Worm (Caenorhabditis elegans) whole organism, late embryonic: Measurements from ENCODE around the gene Y50D4C.5.

Experiments used
- C38D4.7 ChIP-seq: fragments of 200-800 bp; sonication (Bioruptor generic); optimal IDR thresholded peaks from 2 replicates; lab custom pipeline; 2018; ENCODE audit warnings: mild to moderate bottlenecking, missing genetic modification characterization, moderate library complexity, missing compliant biosample characterization
- ama-1 ChIP-seq: fragments of 150-350 bp; optimal IDR thresholded peaks from 2 replicates; lab custom pipeline; 2014
- ceh-14 ChIP-seq: sonication (generic microtip); optimal IDR thresholded peaks from 2 replicates; lab custom pipeline; 2016; ENCODE audit warnings: missing genotype, missing genetic modification characterization, missing compliant biosample characterization
- ceh-19 ChIP-seq: fragments of 200-800 bp; sonication (Bioruptor generic); optimal IDR thresholded peaks from 2 replicates; lab custom pipeline; 2018; ENCODE audit warnings: mild to moderate bottlenecking, missing genetic modification characterization, missing compliant biosample characterization
- ceh-2 ChIP-seq: sonication (generic microtip); optimal IDR thresholded peaks from 2 replicates; lab custom pipeline; 2016; ENCODE audit warnings: missing genotype, missing genetic modification characterization, missing compliant biosample characterization
- ceh-30 ChIP-seq: fragments of 150-350 bp; optimal IDR thresholded peaks from 2 replicates; lab custom pipeline; 2014; ENCODE audit warnings: missing biosample characterization, missing genetic modification characterization
- ceh-31 ChIP-seq: sonication (generic microtip); optimal IDR thresholded peaks from 2 replicates; lab custom pipeline; 2016; ENCODE audit warnings: missing genetic modification characterization, missing compliant biosample characterization
- ceh-34 ChIP-seq: sonication (generic microtip); optimal IDR thresholded peaks from 2 replicates; lab custom pipeline; 2016; ENCODE audit warnings: mild to moderate bottlenecking, missing genetic modification characterization, missing compliant biosample characterization
- ceh-45 ChIP-seq: fragments of 200-800 bp; sonication (Bioruptor generic); IDR thresholded peaks from 2 replicates; pipeline ENCODE4 v1.3.6; 2022; ENCODE audit warnings: missing genetic modification reagents, missing genetic modification characterization, missing compliant biosample characterization
- ceh-48 ChIP-seq: sonication (generic microtip); optimal IDR thresholded peaks from 2 replicates; lab custom pipeline; 2016; ENCODE audit warnings: missing genetic modification characterization, inconsistent platforms, missing compliant biosample characterization
- che-1 ChIP-seq: sonication (generic microtip); optimal IDR thresholded peaks from 2 replicates; lab custom pipeline; 2016; ENCODE audit warnings: mild to moderate bottlenecking, missing genetic modification characterization, missing compliant biosample characterization
- dve-1 ChIP-seq: sonication (generic microtip); optimal IDR thresholded peaks from 2 replicates; lab custom pipeline; 2017; ENCODE audit warnings: antibody characterized with exemption, mild to moderate bottlenecking, missing genetic modification characterization, missing compliant biosample characterization
- elt-2 ChIP-seq: sonication (generic microtip); optimal IDR thresholded peaks from 2 replicates; lab custom pipeline; 2016; ENCODE audit warnings: missing genetic modification reagents, missing genetic modification characterization, missing compliant biosample characterization
- fax-1 ChIP-seq: sonication (generic microtip); optimal IDR thresholded peaks from 2 replicates; lab custom pipeline; 2016; ENCODE audit warnings: missing genotype, missing genetic modification characterization, missing compliant biosample characterization
- fkh-6 ChIP-seq: sonication (generic microtip); optimal IDR thresholded peaks from 2 replicates; lab custom pipeline; 2016; ENCODE audit warnings: missing genetic modification characterization, missing compliant biosample characterization
- hlh-15 ChIP-seq: sonication (generic microtip); optimal IDR thresholded peaks from 2 replicates; lab custom pipeline; 2016; ENCODE audit warnings: missing genetic modification characterization, missing compliant biosample characterization
- hlh-30 ChIP-seq: sonication (generic microtip); optimal IDR thresholded peaks from 2 replicates; lab custom pipeline; 2017; ENCODE audit warnings: antibody characterized with exemption, missing genetic modification characterization, missing compliant biosample characterization; ENCODE audit not compliant: insufficient read depth
- lin-11 ChIP-seq: fragments of 200-800 bp; sonication (Bioruptor generic); optimal IDR thresholded peaks from 2 replicates; lab custom pipeline; 2018; ENCODE audit warnings: mild to moderate bottlenecking, missing genetic modification characterization, missing compliant biosample characterization
- madf-2 ChIP-seq: sonication (generic microtip); optimal IDR thresholded peaks from 2 replicates; lab custom pipeline; 2017; ENCODE audit warnings: missing genetic modification characterization, missing compliant biosample characterization
- mec-3 ChIP-seq: sonication (generic microtip); optimal IDR thresholded peaks from 2 replicates; lab custom pipeline; 2016; ENCODE audit warnings: borderline replicate concordance, missing genetic modification characterization, missing compliant biosample characterization
- nfya-1 ChIP-seq: sonication (generic microtip); optimal IDR thresholded peaks from 2 replicates; lab custom pipeline; 2017; ENCODE audit warnings: missing genetic modification characterization, mild to moderate bottlenecking, missing compliant biosample characterization, antibody characterized with exemption, moderate library complexity
- nhr-11 ChIP-seq: fragments of 150-350 bp; optimal IDR thresholded peaks from 2 replicates; lab custom pipeline; 2014; ENCODE audit warnings: missing biosample characterization, missing genetic modification characterization
- nhr-232 ChIP-seq: sonication (generic microtip); optimal IDR thresholded peaks from 2 replicates; lab custom pipeline; 2016; ENCODE audit warnings: missing genetic modification characterization, missing compliant biosample characterization
- odd-2 ChIP-seq: sonication (generic microtip); optimal IDR thresholded peaks from 2 replicates; lab custom pipeline; 2017; ENCODE audit warnings: antibody characterized with exemption, mild to moderate bottlenecking, missing genetic modification characterization, missing compliant biosample characterization
- pat-9 ChIP-seq: fragments of 200-800 bp; sonication (Bioruptor generic); optimal IDR thresholded peaks from 2 replicates; lab custom pipeline; 2018; ENCODE audit warnings: mild to moderate bottlenecking, missing genetic modification characterization, moderate library complexity, missing compliant biosample characterization
- pha-2 ChIP-seq: sonication (generic microtip); optimal IDR thresholded peaks from 2 replicates; lab custom pipeline; 2017; ENCODE audit warnings: mild to moderate bottlenecking, missing genetic modification characterization, missing compliant biosample characterization
- pha-4 ChIP-seq: fragments of 150-350 bp; optimal IDR thresholded peaks from 2 replicates; lab custom pipeline; 2018; ENCODE audit warnings: missing biosample characterization, missing genetic modification reagents, missing genetic modification characterization
- pros-1 ChIP-seq: fragments of 150-350 bp; optimal IDR thresholded peaks from 2 replicates; lab custom pipeline; 2014; ENCODE audit warnings: missing biosample characterization, missing genetic modification reagents, missing genetic modification characterization
- sox-2 ChIP-seq: fragments of 200-800 bp; sonication (Bioruptor generic); IDR thresholded peaks from 2 replicates; pipeline ENCODE4 v1.3.6; 2022; ENCODE audit warnings: missing genetic modification reagents, missing genetic modification characterization, missing compliant biosample characterization
- sox-4 ChIP-seq: sonication (generic microtip); optimal IDR thresholded peaks from 2 replicates; lab custom pipeline; 2017; ENCODE audit warnings: mild to moderate bottlenecking, missing genetic modification characterization, inconsistent platforms, missing compliant biosample characterization
- syd-9 ChIP-seq: sonication (generic microtip); optimal IDR thresholded peaks from 2 replicates; lab custom pipeline; 2016; ENCODE audit warnings: mild to moderate bottlenecking, missing genetic modification characterization, moderate library complexity, missing compliant biosample characterization
- tbx-7 ChIP-seq: sonication (generic microtip); optimal IDR thresholded peaks from 2 replicates; lab custom pipeline; 2016; ENCODE audit warnings: missing genotype, missing genetic modification characterization, missing compliant biosample characterization
- ttx-3 ChIP-seq: sonication (generic microtip); optimal IDR thresholded peaks from 2 replicates; lab custom pipeline; 2016; ENCODE audit warnings: missing genetic modification reagents, missing genetic modification characterization, missing compliant biosample characterization
- unc-42 ChIP-seq: sonication (generic microtip); optimal IDR thresholded peaks from 2 replicates; lab custom pipeline; 2016; ENCODE audit warnings: missing genotype, missing genetic modification characterization, missing compliant biosample characterization
- zip-5 ChIP-seq: sonication (generic microtip); optimal IDR thresholded peaks from 2 replicates; lab custom pipeline; 2016; ENCODE audit warnings: missing genetic modification characterization, missing compliant biosample characterization
- ztf-16 ChIP-seq: sonication (generic microtip); optimal IDR thresholded peaks from 2 replicates; lab custom pipeline; 2017; ENCODE audit warnings: missing genetic modification characterization, missing compliant biosample characterization

Gene Y50D4C.5

DNA sequence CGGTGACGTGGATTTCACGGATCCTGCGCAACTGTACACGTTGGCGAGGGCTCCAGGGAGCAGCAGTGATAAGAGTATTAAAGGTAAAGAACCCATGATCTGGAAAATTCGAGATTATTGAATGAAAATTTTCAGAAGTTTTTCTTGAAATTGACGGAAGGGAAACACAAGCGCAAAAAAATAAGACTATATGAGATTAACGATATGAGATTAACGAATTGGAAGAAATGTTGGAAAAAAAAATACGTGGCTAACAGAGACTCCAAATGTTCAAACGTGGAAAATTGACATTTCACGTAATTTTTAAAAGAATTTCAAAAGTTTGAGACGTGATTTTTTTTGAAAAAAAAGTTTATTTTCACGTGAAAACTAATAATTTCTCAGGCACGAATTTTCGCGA, 44.9 kb upstream of the Y50D4C.5 start, which contains the start of gene nra-4:
nra-4 (minus strand) TSS at position 101 of the 400 bp plus-strand sequence.
- TF ChIP-seq ceh-31 (tag; lab: Kevin White, UChicago) (no peak), ceh-19 (GFP tag; lab: Kevin White, UChicago) (no peak), ceh-14 (tag; lab: Kevin White, UChicago) (no peak), lin-11 (tag; lab: Kevin White, UChicago) (no peak), sox-2 (no peak)

DNA sequence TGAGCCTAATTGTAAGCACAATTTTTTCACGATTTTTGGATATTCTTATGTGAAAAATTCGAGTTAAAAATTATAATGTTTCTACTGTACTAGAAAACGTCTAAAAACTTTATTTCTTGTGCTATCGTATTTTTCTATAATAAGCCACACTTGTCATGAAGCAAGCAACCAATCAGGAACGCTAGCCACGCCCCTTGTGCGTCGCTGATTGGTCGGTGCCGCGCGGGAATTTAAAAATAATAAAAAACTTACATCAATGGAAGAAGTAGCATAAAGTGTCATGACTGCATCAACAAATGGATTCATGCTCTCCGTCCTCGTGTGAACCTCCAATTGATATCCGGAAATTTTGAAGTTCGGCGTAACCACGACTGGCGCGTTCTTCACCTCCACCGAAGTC, 43.7 kb upstream of the Y50D4C.5 start:
- TF ChIP-seq nfya-1 (peak; percentile 69), mec-3 (tag; lab: Kevin White, UChicago) (no peak)

DNA sequence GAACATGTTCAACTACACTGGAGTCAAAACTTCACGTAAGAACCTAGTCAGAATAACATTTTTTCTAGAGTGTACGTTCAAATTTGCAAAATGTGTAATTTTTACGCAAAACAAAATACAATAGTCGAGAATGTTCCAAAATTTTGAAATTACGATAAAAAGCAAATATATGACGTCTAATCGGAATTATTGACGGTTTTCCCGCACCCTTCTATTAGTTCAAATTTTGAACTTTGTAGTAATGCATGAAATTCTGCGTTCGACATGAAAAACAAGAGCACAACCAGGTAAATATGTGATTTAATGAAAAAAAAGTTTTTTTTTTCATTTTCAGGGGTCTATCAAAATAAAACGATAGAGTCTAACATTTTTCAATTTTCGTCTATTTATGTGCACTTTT, 34.5 kb upstream of the Y50D4C.5 start:
- TF ChIP-seq C38D4.7 (GFP tag; lab: Kevin White, UChicago), result no peak
- TF ChIP-seq ceh-48 (tag; lab: Kevin White, UChicago), result no peak
- TF ChIP-seq tbx-7 (tag; lab: Kevin White, UChicago), result no peak
- no peak for TF ChIP-seq pha-2 (tag; lab: Kevin White, UChicago)
- TF ChIP-seq fax-1 (tag; lab: Kevin White, UChicago), result no peak
- TF ChIP-seq fkh-6 (tag; lab: Kevin White, UChicago), result no peak
- no peak for TF ChIP-seq madf-2 (tag; lab: Kevin White, UChicago)
- no peak for TF ChIP-seq unc-42 (tag; lab: Kevin White, UChicago)
- TF ChIP-seq dve-1 (tag; lab: Kevin White, UChicago), result no peak
- no peak for TF ChIP-seq ceh-34 (tag; lab: Kevin White, UChicago)
- TF ChIP-seq ceh-2 (tag; lab: Kevin White, UChicago), result no peak
- TF ChIP-seq pat-9, result no peak
- no peak for TF ChIP-seq ttx-3 (tag; lab: Kevin White, UChicago)
- no peak for TF ChIP-seq mec-3 (tag; lab: Kevin White, UChicago)
- no peak for TF ChIP-seq ceh-30
- no peak for TF ChIP-seq che-1 (tag; lab: Kevin White, UChicago)
- TF ChIP-seq ceh-31 (tag; lab: Kevin White, UChicago), result no peak
- no peak for TF ChIP-seq pros-1
- no peak for TF ChIP-seq nhr-11 (tag; lab: Kevin White, UChicago)
- no peak for TF ChIP-seq odd-2 (tag; lab: Kevin White, UChicago)
- TF ChIP-seq, all 69 proteins: peak for 0

DNA sequence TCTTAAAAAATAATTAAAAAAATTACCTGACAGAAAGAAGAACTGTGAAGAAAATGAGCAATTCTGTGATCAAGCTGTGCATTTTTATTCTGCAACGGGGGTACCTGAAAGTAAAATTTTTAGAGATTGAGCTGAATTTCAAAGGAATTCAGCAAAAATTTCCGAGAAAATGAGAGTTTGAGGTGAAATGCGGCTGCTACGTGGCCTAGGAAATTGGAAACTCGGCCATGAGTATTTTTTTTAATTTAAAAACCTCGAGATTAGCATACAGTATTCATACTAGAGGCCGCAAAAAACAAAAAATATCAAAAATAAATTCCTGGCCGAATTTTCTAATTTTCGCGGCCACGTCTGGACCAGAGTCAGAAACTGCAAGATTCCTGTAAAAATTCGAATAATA, 29.8 kb upstream of the Y50D4C.5 start, which contains the start of gene flp-34:
flp-34 (minus strand) TSS at position 101 of the 400 bp plus-strand sequence.
- TF ChIP-seq pat-9 (no peak), zip-5 (tag; lab: Kevin White, UChicago) (no peak), pha-4 (tag; lab: Kevin White, UChicago) (no peak), ztf-16 (tag; lab: Kevin White, UChicago) (no peak), sox-4 (tag; lab: Kevin White, UChicago) (no peak)

DNA sequence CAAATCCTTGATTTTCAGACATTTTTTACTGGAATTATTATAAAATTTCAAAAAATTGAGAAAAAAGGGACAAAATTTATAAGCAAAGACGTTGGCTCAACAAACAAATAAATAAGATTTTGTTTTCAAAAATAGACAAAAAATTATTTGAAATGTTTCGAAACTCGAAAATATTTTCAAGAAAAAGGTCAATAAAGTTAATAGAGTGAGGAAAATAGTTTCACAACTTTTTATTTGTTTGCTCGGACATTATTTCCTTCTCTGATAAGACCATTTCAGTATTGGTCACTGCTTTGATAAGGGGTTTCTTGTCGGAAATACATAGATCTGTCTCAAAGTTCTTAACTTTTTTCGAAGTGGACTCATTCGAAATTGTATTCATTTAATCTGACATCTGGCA, 23.5 kb upstream of the Y50D4C.5 start, which contains the start of gene R09A1.3:
R09A1.3 (minus strand) TSS at position 31 of the 400 bp plus-strand sequence.
- TF ChIP-seq elt-2, result peak; percentile 26
- TF ChIP-seq ceh-45 (GFP tag; lab: Robert Waterston, UW), result no peak
- TF ChIP-seq nfya-1, result no peak
- no peak for TF ChIP-seq dve-1 (tag; lab: Kevin White, UChicago)
- TF ChIP-seq ama-1 (lab: Kevin White, UChicago), result no peak
- no peak for TF ChIP-seq nhr-232

DNA sequence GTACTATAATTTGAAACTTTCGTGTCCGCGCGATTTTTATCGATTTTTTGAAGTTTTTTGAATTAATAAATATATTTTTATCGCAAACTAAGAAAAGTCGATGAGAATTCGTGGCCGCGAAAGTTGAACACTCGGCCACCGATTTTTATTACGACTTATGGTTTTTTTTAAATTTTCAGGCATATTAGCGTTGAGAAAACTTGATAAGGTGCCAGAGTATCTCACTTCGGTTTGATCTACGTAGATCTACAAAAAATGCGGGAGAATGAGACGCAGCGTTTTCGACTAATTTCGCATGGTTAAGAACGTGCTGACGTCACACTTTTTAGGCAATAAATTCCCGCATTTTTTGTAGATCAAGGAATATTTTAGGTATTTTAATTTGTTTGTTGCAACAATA, 19.8 kb upstream of the Y50D4C.5 start, which contains the start of gene pei-2:
pei-2 (minus strand) TSS at position 101 of the 400 bp plus-strand sequence.
- TF ChIP-seq sox-2, result no peak
- TF ChIP-seq tbx-7 (tag; lab: Kevin White, UChicago), result no peak
- no peak for TF ChIP-seq nhr-11 (tag; lab: Kevin White, UChicago)
- no peak for TF ChIP-seq syd-9 (tag; lab: Kevin White, UChicago)
- TF ChIP-seq hlh-15 (tag; lab: Kevin White, UChicago), result no peak
- no peak for TF ChIP-seq hlh-30 (tag; lab: Kevin White, UChicago)
- no peak for TF ChIP-seq sox-4 (tag; lab: Kevin White, UChicago)
- no peak for TF ChIP-seq ztf-16 (tag; lab: Kevin White, UChicago)
